Worm (Caenorhabditis elegans) whole organism, L1 larva: ENCODE data around the gene C46E10.3.
A peak's percentile ranks its signal among the peaks of the same experiment; 100 is the strongest.
"Not testable (repeated sequence)": the region's sequence is repeated elsewhere in the genome, so short reads cannot be mapped to it uniquely, and the experiment has no call there.

Source experiments
- C34B4.2 ChIP-seq: sonication (generic microtip); optimal IDR thresholded peaks from 2 replicates; lab custom pipeline; 2017; ENCODE audit warnings: mild to moderate bottlenecking, missing genetic modification characterization, missing compliant biosample characterization
- F16B12.6 ChIP-seq: fragments of 150-350 bp; optimal IDR thresholded peaks from 2 replicates; lab custom pipeline; 2014; ENCODE audit warnings: missing biosample characterization, missing genetic modification characterization
- Y116A8C.19 ChIP-seq: sonication (generic microtip); optimal IDR thresholded peaks from 2 replicates; lab custom pipeline; 2016; ENCODE audit warnings: missing compliant biosample characterization, missing genetic modification characterization, borderline replicate concordance
- aha-1 ChIP-seq: fragments of 150-350 bp; optimal IDR thresholded peaks from 2 replicates; lab custom pipeline; 2014; ENCODE audit warnings: missing biosample characterization, missing genetic modification characterization
- aly-2 ChIP-seq: fragments of 150-350 bp; optimal IDR thresholded peaks from 2 replicates; lab custom pipeline; 2014; ENCODE audit warnings: missing biosample characterization, missing genetic modification characterization
- blmp-1 ChIP-seq: fragments of 150-350 bp; optimal IDR thresholded peaks from 2 replicates; lab custom pipeline; 2014; ENCODE audit warnings: missing biosample characterization, missing genetic modification characterization
- ceh-82 ChIP-seq, 3 experiments: fragments of 150-350 bp in 1 of 3; sonication (generic microtip) in 2 of 3; optimal IDR thresholded peaks; 2 replicates each; lab custom pipeline; 2014 to 2017; ENCODE audit warnings: missing biosample characterization in 3 of 3, missing genetic modification characterization in 3 of 3
- ceh-88 ChIP-seq: fragments of 200-800 bp; sonication (Bioruptor generic); IDR thresholded peaks from 2 replicates; pipeline ENCODE4 v1.3.6; 2022; ENCODE audit warnings: missing genetic modification characterization, missing compliant biosample characterization
- ceh-90 ChIP-seq: sonication (generic microtip); optimal IDR thresholded peaks from 2 replicates; lab custom pipeline; 2016; ENCODE audit warnings: missing genetic modification characterization, missing compliant biosample characterization
- efl-3 ChIP-seq: fragments of 200-800 bp; sonication (Bioruptor generic); optimal IDR thresholded peaks from 2 replicates; lab custom pipeline; 2018; ENCODE audit warnings: mild to moderate bottlenecking, missing genetic modification characterization, missing compliant biosample characterization
- egl-13 ChIP-seq: sonication (generic microtip); optimal IDR thresholded peaks from 2 replicates; lab custom pipeline; 2016; ENCODE audit warnings: missing genotype, missing genetic modification reagents, missing genetic modification characterization, missing compliant biosample characterization
- fkh-10 ChIP-seq: sonication (generic microtip); optimal IDR thresholded peaks from 2 replicates; lab custom pipeline; 2017; ENCODE audit warnings: missing biosample characterization, missing genetic modification reagents, missing genetic modification characterization
- fkh-4 ChIP-seq: sonication (generic microtip); optimal IDR thresholded peaks from 2 replicates; lab custom pipeline; 2016; ENCODE audit warnings: missing compliant biosample characterization, missing genetic modification characterization, borderline replicate concordance
- fkh-8 ChIP-seq: sonication (generic microtip); optimal IDR thresholded peaks from 2 replicates; lab custom pipeline; 2016; ENCODE audit warnings: mild to moderate bottlenecking, missing genetic modification characterization, missing compliant biosample characterization
- isw-1 ChIP-seq: fragments of 200-800 bp; sonication (Bioruptor generic); IDR thresholded peaks from 2 replicates; pipeline ENCODE4 v1.3.6; 2022; ENCODE audit warnings: missing genetic modification characterization, missing compliant biosample characterization
- jun-1 ChIP-seq: fragments of 150-350 bp; optimal IDR thresholded peaks from 2 replicates; lab custom pipeline; 2014; ENCODE audit warnings: missing biosample characterization, missing genetic modification reagents, missing genetic modification characterization
- lin-14 ChIP-seq: fragments of 200-800 bp; sonication (Bioruptor generic); optimal IDR thresholded peaks from 2 replicates; lab custom pipeline; 2018; ENCODE audit warnings: mild to moderate bottlenecking, missing genetic modification characterization, moderate library complexity, missing compliant biosample characterization
- lin-15B ChIP-seq: fragments of 150-350 bp; sonication (generic microtip); optimal IDR thresholded peaks from 3 replicates; lab custom pipeline; 2014; ENCODE audit warnings: missing biosample characterization, missing genetic modification characterization
- lin-35 ChIP-seq, 2 experiments: fragments of 150-350 bp; optimal IDR thresholded peaks; 2 replicates each; lab custom pipeline; 2014; ENCODE audit warnings: missing biosample characterization in 2 of 2, missing genetic modification characterization in 2 of 2, missing genetic modification reagents in 2 of 2
- lin-39 ChIP-seq: fragments of 150-350 bp; optimal IDR thresholded peaks from 2 replicates; lab custom pipeline; 2014; ENCODE audit warnings: missing biosample characterization, missing genetic modification reagents, missing genetic modification characterization
- lir-3 ChIP-seq: sonication (generic microtip); optimal IDR thresholded peaks from 2 replicates; lab custom pipeline; 2016; ENCODE audit warnings: mild to moderate bottlenecking, missing genetic modification characterization, moderate library complexity, missing compliant biosample characterization; ENCODE audit not compliant: poor library complexity
- lsy-2 ChIP-seq, 2 experiments: fragments of 150-350 bp; optimal IDR thresholded peaks; 2 replicates each; lab custom pipeline; 2014; ENCODE audit warnings: missing biosample characterization in 2 of 2, missing genetic modification characterization in 2 of 2
- mab-9 ChIP-seq: fragments of 200-800 bp; sonication (Bioruptor generic); IDR thresholded peaks from 2 replicates; pipeline ENCODE4 v1.3.6; 2022; ENCODE audit warnings: missing genetic modification reagents, missing genetic modification characterization, missing compliant biosample characterization
- mdl-1 ChIP-seq, 2 experiments: fragments of 150-350 bp; optimal IDR thresholded peaks; 2 replicates each; lab custom pipeline; 2014 to 2017; ENCODE audit warnings: missing biosample characterization in 2 of 2, missing genetic modification characterization in 2 of 2, inconsistent platforms in 1 of 2
- mef-2 ChIP-seq: fragments of 150-350 bp; optimal IDR thresholded peaks from 2 replicates; lab custom pipeline; 2014; ENCODE audit warnings: missing biosample characterization, missing genetic modification characterization
- nhr-11 ChIP-seq: fragments of 150-350 bp; optimal IDR thresholded peaks from 2 replicates; lab custom pipeline; 2014; ENCODE audit warnings: missing biosample characterization, missing genetic modification characterization
- nhr-19 ChIP-seq: fragments of 200-800 bp; sonication (Bioruptor generic); conservative IDR thresholded peaks from 2 replicates; pipeline ENCODE4 v1.3.6; 2022; ENCODE audit warnings: missing genetic modification characterization, missing compliant biosample characterization
- nhr-20 ChIP-seq: sonication (generic microtip); optimal IDR thresholded peaks from 2 replicates; lab custom pipeline; 2016; ENCODE audit warnings: mild to moderate bottlenecking, missing genetic modification characterization, missing compliant biosample characterization
- nhr-237 ChIP-seq: fragments of 150-350 bp; optimal IDR thresholded peaks from 2 replicates; lab custom pipeline; 2014; ENCODE audit warnings: missing biosample characterization, missing genetic modification characterization
- nhr-71 ChIP-seq: sonication (generic microtip); optimal IDR thresholded peaks from 2 replicates; lab custom pipeline; 2016; ENCODE audit warnings: mild to moderate bottlenecking, missing genetic modification characterization, moderate library complexity, missing compliant biosample characterization
- nhr-76 ChIP-seq: sonication (generic microtip); optimal IDR thresholded peaks from 2 replicates; lab custom pipeline; 2017; ENCODE audit warnings: missing biosample characterization, missing genetic modification characterization
- nhr-85 ChIP-seq: sonication (generic microtip); peaks from one replicate; lab custom pipeline; 2016; ENCODE audit warnings: missing genetic modification characterization, inconsistent platforms, missing compliant biosample characterization
- nhr-90 ChIP-seq: sonication (generic microtip); optimal IDR thresholded peaks from 2 replicates; lab custom pipeline; 2016; ENCODE audit warnings: mild to moderate bottlenecking, missing genetic modification characterization, missing compliant biosample characterization; ENCODE audit not compliant: poor library complexity
- pax-3 ChIP-seq: fragments of 200-800 bp; sonication (Bioruptor generic); optimal IDR thresholded peaks from 2 replicates; lab custom pipeline; 2018; ENCODE audit warnings: mild to moderate bottlenecking, missing genetic modification characterization, moderate library complexity, missing compliant biosample characterization
- pqm-1 ChIP-seq: sonication (generic microtip); optimal IDR thresholded peaks from 3 replicates; lab custom pipeline; 2017; ENCODE audit warnings: missing biosample characterization, missing genetic modification characterization
- skn-1 ChIP-seq: fragments of 150-350 bp; optimal IDR thresholded peaks from 2 replicates; lab custom pipeline; 2014; ENCODE audit warnings: missing biosample characterization, missing genetic modification characterization
- snu-23 ChIP-seq: sonication (generic microtip); optimal IDR thresholded peaks from 2 replicates; lab custom pipeline; 2016; ENCODE audit warnings: missing genetic modification characterization, missing compliant biosample characterization
- sox-4 ChIP-seq: sonication (generic microtip); optimal IDR thresholded peaks from 2 replicates; lab custom pipeline; 2016; ENCODE audit warnings: missing genetic modification characterization, missing compliant biosample characterization
- sup-37 ChIP-seq: fragments of 200-800 bp; sonication (Bioruptor generic); optimal IDR thresholded peaks from 2 replicates; lab custom pipeline; 2018; ENCODE audit warnings: mild to moderate bottlenecking, missing genetic modification characterization, missing compliant biosample characterization
- swsn-7 ChIP-seq: sonication (generic microtip); optimal IDR thresholded peaks from 2 replicates; lab custom pipeline; 2016; ENCODE audit warnings: missing genetic modification characterization, missing compliant biosample characterization
- tbx-2 ChIP-seq: sonication (generic microtip); optimal IDR thresholded peaks from 2 replicates; lab custom pipeline; 2016; ENCODE audit warnings: missing genetic modification characterization, missing compliant biosample characterization
- tlp-1 ChIP-seq: fragments of 150-350 bp; optimal IDR thresholded peaks from 2 replicates; lab custom pipeline; 2014; ENCODE audit warnings: missing biosample characterization, missing genetic modification characterization
- unc-30 ChIP-seq: sonication (generic microtip); optimal IDR thresholded peaks from 2 replicates; lab custom pipeline; 2017; ENCODE audit warnings: missing biosample characterization, missing genetic modification characterization
- unc-62 ChIP-seq: fragments of 150-350 bp; optimal IDR thresholded peaks from 2 replicates; lab custom pipeline; 2014; ENCODE audit warnings: missing biosample characterization, missing genetic modification reagents, missing genetic modification characterization
- zip-4 ChIP-seq: fragments of 200-800 bp; sonication (Bioruptor generic); optimal IDR thresholded peaks from 2 replicates; lab custom pipeline; 2018; ENCODE audit warnings: mild to moderate bottlenecking, missing genetic modification characterization, moderate library complexity, missing compliant biosample characterization
- ztf-11 ChIP-seq, 2 experiments: sonication (generic microtip); optimal IDR thresholded peaks; 2 replicates each; lab custom pipeline; 2016 to 2017; ENCODE audit warnings: missing genetic modification characterization in 2 of 2, missing biosample characterization in 1 of 2, missing compliant biosample characterization in 1 of 2

The C46E10.3 gene

ce11 chrII:3753598-3753997 is 32.5 kb downstream of the C46E10.3 start, which contains the start of gene rcd-1:
TSS of gene rcd-1 (plus strand) at chrII:3753898.
- TF ChIP-seq lin-15B: no peak
- TF ChIP-seq mab-9 (GFP tag; lab: Robert Waterston, UW): no peak
- no peak for TF ChIP-seq lin-39 (tag; lab: Kevin White, UChicago)
- TF ChIP-seq tlp-1: no peak
- TF ChIP-seq mdl-1 (tag; optimal IDR thresholded peaks at IDR 0.05; lab: Kevin White, UChicago): no peak
- no peak for TF ChIP-seq ztf-11 (tag; optimal IDR thresholded peaks at IDR 0.05; lab: Kevin White, UChicago)
- no peak for TF ChIP-seq swsn-7 (tag; lab: Kevin White, UChicago)
- no peak for TF ChIP-seq ceh-82 (tag; optimal IDR thresholded peaks at IDR 0.05; lab: Kevin White, UChicago)
- no peak for TF ChIP-seq pax-3
- no peak for TF ChIP-seq sox-4
- TF ChIP-seq nhr-237 (tag; lab: Kevin White, UChicago): no peak
- no peak for TF ChIP-seq aha-1 (tag; lab: Kevin White, UChicago)
- no peak for TF ChIP-seq ceh-88 (GFP tag; lab: Robert Waterston, UW)
- no peak for TF ChIP-seq nhr-20 (tag; lab: Kevin White, UChicago)
- TF ChIP-seq nhr-90 (tag; lab: Kevin White, UChicago): no peak
- TF ChIP-seq pqm-1 (tag; lab: Kevin White, UChicago): no peak
- TF ChIP-seq lin-35 (GFP tag; optimal IDR thresholded peaks at IDR 0.05; lab: Kevin White, UChicago): no peak

ce11 chrII:3757499-3757898 is 36.4 kb downstream of the C46E10.3 start, which contains the start of gene srx-111:
TSS of gene srx-111 (plus strand) at chrII:3757799.
- TF ChIP-seq lsy-2 (tag; optimal IDR thresholded peaks at IDR 0.05; lab: Kevin White, UChicago) (no peak), sup-37 (no peak), isw-1 (no peak), nhr-76 (tag; lab: Kevin White, UChicago) (no peak), nhr-237 (tag; lab: Kevin White, UChicago) (no peak), C34B4.2 (tag; lab: Kevin White, UChicago) (no peak), nhr-71 (tag; lab: Kevin White, UChicago) (no peak), mdl-1 (tag; optimal IDR thresholded peaks at IDR 0.05; lab: Kevin White, UChicago) (no peak), nhr-85 (tag; lab: Kevin White, UChicago) (no peak), mef-2 (tag; lab: Kevin White, UChicago) (no peak), nhr-19 (GFP tag; lab: Robert Waterston, UW) (no peak), unc-30 (no peak), sox-4 (no peak), efl-3 (no peak), blmp-1 (tag; lab: Kevin White, UChicago) (no peak)

ce11 chrII:3759010-3759409 is 37.9 kb downstream of the C46E10.3 start, which contains the start of gene T24E12.12:
TSS of gene T24E12.12 (plus strand) at chrII:3759290.
- TF ChIP-seq jun-1 (tag; lab: Kevin White, UChicago): no peak
- TF ChIP-seq nhr-71 (tag; lab: Kevin White, UChicago): peak; percentile 52
- TF ChIP-seq fkh-8 (tag; lab: Kevin White, UChicago): peak; percentile 55
- TF ChIP-seq, all 84 proteins: peak for 2

ce11 chrII:3761599-3761998 is 40.5 kb downstream of the C46E10.3 start, which contains the start of gene T24E12.6:
TSS of gene T24E12.6 (minus strand) at chrII:3761699.
- TF ChIP-seq snu-23; egl-13 (tag; lab: Kevin White, UChicago); nhr-11 (tag; lab: Kevin White, UChicago): not testable (repeated sequence)
- TF ChIP-seq, all 84 proteins: peak for 0; not testable (repeated sequence) for 84

ce11 chrII:3764486-3764885 is 43.4 kb downstream of the C46E10.3 start, which contains the start of gene srx-112:
TSS of gene srx-112 (minus strand) at chrII:3764586.
- TF ChIP-seq fkh-10 (no peak), aly-2 (tag; lab: Kevin White, UChicago) (no peak), skn-1 (tag; lab: Kevin White, UChicago) (no peak), lir-3 (tag; lab: Kevin White, UChicago) (no peak), tbx-2 (tag; lab: Kevin White, UChicago) (no peak), F16B12.6 (tag; lab: Kevin White, UChicago) (no peak), lin-39 (tag; lab: Kevin White, UChicago) (no peak), unc-62 (no peak), mdl-1 (tag; optimal IDR thresholded peaks at IDR 0.05; lab: Kevin White, UChicago) (no peak), nhr-71 (tag; lab: Kevin White, UChicago) (no peak), zip-4 (GFP tag; lab: Kevin White, UChicago) (no peak), lsy-2 (tag; optimal IDR thresholded peaks at IDR 0.05; lab: Kevin White, UChicago) (no peak), ztf-11 (tag; optimal IDR thresholded peaks at IDR 0.05; lab: Kevin White, UChicago) (no peak), lin-14 (no peak), nhr-11 (tag; lab: Kevin White, UChicago) (no peak), ceh-90 (tag; lab: Kevin White, UChicago) (no peak), Y116A8C.19 (tag; lab: Kevin White, UChicago) (no peak), fkh-4 (tag; lab: Kevin White, UChicago) (no peak)
- TF ChIP-seq, all 84 proteins: peak for 0
